Worm (Caenorhabditis elegans) whole organism, young adult: ENCODE measurements around the gene Y43E12A.3.

Experiments
- D2030.7 ChIP-seq: fragments of 200-800 bp; sonication (Bioruptor generic); IDR thresholded peaks from 2 replicates; pipeline ENCODE4 v1.3.6; 2022; ENCODE audit warnings: missing genetic modification reagents, missing genetic modification characterization, missing compliant biosample characterization
- F10E7.11 ChIP-seq: sonication (generic microtip); optimal IDR thresholded peaks from 2 replicates; lab custom pipeline; 2017; ENCODE audit warnings: mild to moderate bottlenecking, missing genetic modification characterization, moderate library complexity, missing compliant biosample characterization
- F33H1.4 ChIP-seq: fragments of 200-800 bp; sonication (Bioruptor generic); IDR thresholded peaks from 2 replicates; pipeline ENCODE4 v1.3.6; 2022; ENCODE audit warnings: missing genetic modification reagents, missing genetic modification characterization, missing compliant biosample characterization
- F37B4.10 ChIP-seq: fragments of 200-800 bp; sonication (Bioruptor generic); IDR thresholded peaks from 2 replicates; pipeline ENCODE4 v1.3.6; 2022; ENCODE audit warnings: missing genetic modification characterization, missing compliant biosample characterization
- F49E8.2 ChIP-seq: sonication (generic microtip); optimal IDR thresholded peaks from 3 replicates; lab custom pipeline; 2017; ENCODE audit warnings: missing genetic modification characterization, mild to moderate bottlenecking, missing compliant biosample characterization, antibody characterized with exemption, moderate library complexity; ENCODE audit not compliant: insufficient read depth
- F57C9.4 ChIP-seq: sonication (generic microtip); optimal IDR thresholded peaks from 2 replicates; lab custom pipeline; 2017; ENCODE audit warnings: mild to moderate bottlenecking, missing genetic modification characterization, missing compliant biosample characterization
- K12H6.12 ChIP-seq: fragments of 200-800 bp; sonication (Bioruptor generic); optimal IDR thresholded peaks from 2 replicates; lab custom pipeline; 2018; ENCODE audit warnings: mild to moderate bottlenecking, missing genetic modification characterization, missing compliant biosample characterization
- T07F8.4 ChIP-seq: sonication (generic microtip); optimal IDR thresholded peaks from 2 replicates; lab custom pipeline; 2016; ENCODE audit warnings: mild to moderate bottlenecking, missing genetic modification characterization, moderate library complexity, missing compliant biosample characterization
- T26A5.8 ChIP-seq: sonication (generic microtip); optimal IDR thresholded peaks from 2 replicates; lab custom pipeline; 2016; ENCODE audit warnings: missing genetic modification characterization, missing compliant biosample characterization
- Y53G8AR.9 ChIP-seq: fragments of 200-800 bp; sonication (Bioruptor generic); conservative IDR thresholded peaks from 2 replicates; pipeline ENCODE4 v1.3.6; 2022; ENCODE audit warnings: missing genetic modification reagents, missing genetic modification characterization, missing compliant biosample characterization
- Y56A3A.18 ChIP-seq: fragments of 200-800 bp; sonication (Bioruptor generic); IDR thresholded peaks from 2 replicates; pipeline ENCODE4 v1.3.6; 2022; ENCODE audit warnings: missing genetic modification reagents, missing genetic modification characterization, missing compliant biosample characterization
- attf-5 ChIP-seq: fragments of 200-800 bp; sonication (Bioruptor generic); optimal IDR thresholded peaks from 2 replicates; lab custom pipeline; 2018; ENCODE audit warnings: mild to moderate bottlenecking, missing genetic modification characterization, missing compliant biosample characterization
- bed-2 ChIP-seq: fragments of 200-800 bp; sonication (Bioruptor generic); IDR thresholded peaks from 2 replicates; pipeline ENCODE4 v1.3.6; 2022; ENCODE audit warnings: missing genetic modification reagents, missing genetic modification characterization, missing compliant biosample characterization
- ccch-3 ChIP-seq: fragments of 200-800 bp; sonication (Bioruptor generic); optimal IDR thresholded peaks from 2 replicates; lab custom pipeline; 2018; ENCODE audit warnings: mild to moderate bottlenecking, missing genetic modification characterization, missing compliant biosample characterization
- cebp-1 ChIP-seq, 2 experiments: fragments of 200-800 bp in 1 of 2; sonication (Bioruptor generic) in 1 of 2; sonication (generic microtip) in 1 of 2; IDR thresholded peaks in 1 of 2; optimal IDR thresholded peaks in 1 of 2; 2 replicates each; pipeline versions ENCODE4 v1.3.6 to Lab custom; 2017 to 2022; ENCODE audit warnings: missing compliant biosample characterization in 2 of 2, missing genetic modification characterization in 2 of 2, mild to moderate bottlenecking in 1 of 2, missing genetic modification reagents in 1 of 2, moderate library complexity in 1 of 2
- cebp-2 ChIP-seq: fragments of 200-800 bp; sonication (Bioruptor generic); IDR thresholded peaks from 2 replicates; pipeline ENCODE4 v1.3.6; 2022; ENCODE audit warnings: missing genetic modification characterization, missing compliant biosample characterization
- ceh-40 ChIP-seq: fragments of 200-800 bp; sonication (Bioruptor generic); IDR thresholded peaks from 2 replicates; pipeline ENCODE4 v1.3.6; 2022; ENCODE audit warnings: missing genetic modification characterization, missing compliant biosample characterization
- ceh-58 ChIP-seq: fragments of 200-800 bp; sonication (Bioruptor generic); IDR thresholded peaks from 2 replicates; pipeline ENCODE4 v1.3.6; 2022; ENCODE audit warnings: missing genetic modification characterization, missing compliant biosample characterization
- ceh-79 ChIP-seq: sonication (generic microtip); optimal IDR thresholded peaks from 2 replicates; lab custom pipeline; 2017; ENCODE audit warnings: mild to moderate bottlenecking, missing genetic modification characterization, missing compliant biosample characterization
- ceh-91 ChIP-seq: fragments of 200-800 bp; sonication (Bioruptor generic); IDR thresholded peaks from 2 replicates; pipeline ENCODE4 v1.3.6; 2022; ENCODE audit warnings: missing genetic modification reagents, missing genetic modification characterization, missing compliant biosample characterization
- die-1 ChIP-seq: sonication (generic microtip); optimal IDR thresholded peaks from 2 replicates; lab custom pipeline; 2016; ENCODE audit warnings: missing genotype, mild to moderate bottlenecking, missing genetic modification characterization, missing compliant biosample characterization
- dox-1 ChIP-seq: fragments of 200-800 bp; sonication (Bioruptor generic); IDR thresholded peaks from 2 replicates; pipeline ENCODE4 v1.3.6; 2022; ENCODE audit warnings: missing genetic modification reagents, missing genetic modification characterization, missing compliant biosample characterization
- dpl-1 ChIP-seq: fragments of 150-350 bp; optimal IDR thresholded peaks from 2 replicates; lab custom pipeline; 2014; ENCODE audit warnings: missing biosample characterization, missing genetic modification reagents, missing genetic modification characterization
- ekl-4 ChIP-seq: fragments of 200-800 bp; sonication (Bioruptor generic); IDR thresholded peaks from 2 replicates; pipeline ENCODE4 v1.3.6; 2022; ENCODE audit warnings: missing genetic modification reagents, missing genetic modification characterization, missing compliant biosample characterization
- hlh-12 ChIP-seq: sonication (generic microtip); optimal IDR thresholded peaks from 2 replicates; lab custom pipeline; 2016; ENCODE audit warnings: missing genetic modification characterization, missing compliant biosample characterization
- hrde-1 ChIP-seq: sonication (generic microtip); optimal IDR thresholded peaks from 2 replicates; lab custom pipeline; 2016; ENCODE audit warnings: missing genetic modification characterization, mild to moderate bottlenecking, missing compliant biosample characterization, moderate library complexity, missing genotype, missing genetic modification reagents, borderline replicate concordance
- hsf-1 ChIP-seq: fragments of 200-800 bp; sonication (Bioruptor generic); IDR thresholded peaks from 2 replicates; pipeline ENCODE4 v1.3.6; 2022; ENCODE audit warnings: missing genetic modification reagents, missing genetic modification characterization, missing compliant biosample characterization
- madf-6 ChIP-seq: fragments of 200-800 bp; sonication (Bioruptor generic); IDR thresholded peaks from 2 replicates; pipeline ENCODE4 v1.3.6; 2022; ENCODE audit warnings: missing genetic modification reagents, missing genetic modification characterization, missing compliant biosample characterization
- madf-8 ChIP-seq: fragments of 200-800 bp; sonication (Bioruptor generic); conservative IDR thresholded peaks from 2 replicates; pipeline ENCODE4 v1.3.6; 2022; ENCODE audit warnings: missing genetic modification reagents, missing genetic modification characterization, missing compliant biosample characterization
- mxl-1 ChIP-seq: sonication (generic microtip); optimal IDR thresholded peaks from 2 replicates; lab custom pipeline; 2016; ENCODE audit warnings: missing genetic modification characterization, missing compliant biosample characterization
- nfya-1 ChIP-seq: sonication (generic microtip); optimal IDR thresholded peaks from 2 replicates; lab custom pipeline; 2017; ENCODE audit warnings: antibody characterized with exemption, missing compliant biosample characterization, missing genetic modification characterization, borderline replicate concordance; ENCODE audit not compliant: insufficient read depth
- nhr-80 ChIP-seq: sonication (generic microtip); optimal IDR thresholded peaks from 2 replicates; lab custom pipeline; 2016; ENCODE audit warnings: missing genetic modification characterization, missing compliant biosample characterization
- rcor-1 ChIP-seq: fragments of 200-800 bp; sonication (Bioruptor generic); IDR thresholded peaks from 2 replicates; pipeline ENCODE4 v1.3.6; 2022; ENCODE audit warnings: missing genetic modification reagents, missing genetic modification characterization, missing compliant biosample characterization
- repo-1 ChIP-seq: sonication (generic microtip); optimal IDR thresholded peaks from 2 replicates; lab custom pipeline; 2017; ENCODE audit warnings: mild to moderate bottlenecking, missing genetic modification characterization, missing compliant biosample characterization
- snpc-1.3 ChIP-seq: sonication (generic microtip); optimal IDR thresholded peaks from 2 replicates; lab custom pipeline; 2017; ENCODE audit warnings: missing genetic modification characterization, mild to moderate bottlenecking, missing compliant biosample characterization, antibody characterized with exemption, moderate library complexity, missing genotype, missing genetic modification reagents; ENCODE audit not compliant: insufficient read depth
- somi-1 ChIP-seq: fragments of 200-800 bp; sonication (Bioruptor generic); optimal IDR thresholded peaks from 2 replicates; lab custom pipeline; 2018; ENCODE audit warnings: mild to moderate bottlenecking, missing genetic modification characterization, missing compliant biosample characterization
- tbx-9 ChIP-seq: sonication (generic microtip); optimal IDR thresholded peaks from 2 replicates; lab custom pipeline; 2016; ENCODE audit warnings: borderline replicate concordance, missing genetic modification characterization, inconsistent platforms, missing compliant biosample characterization
- zim-3 ChIP-seq: sonication (generic microtip); optimal IDR thresholded peaks from 2 replicates; lab custom pipeline; 2017; ENCODE audit warnings: mild to moderate bottlenecking, missing genetic modification characterization, moderate library complexity, missing compliant biosample characterization
- ztf-6 ChIP-seq: fragments of 200-800 bp; sonication (Bioruptor generic); IDR thresholded peaks from 2 replicates; pipeline ENCODE4 v1.3.6; 2022; ENCODE audit warnings: missing genetic modification reagents, missing genetic modification characterization, missing compliant biosample characterization

The Y43E12A.3 gene

ce11 chrIV:10987342-10987945 is at the start of gene Y43E12A.3:
TSS of gene Y43E12A.3 (plus strand) at chrIV:10987895.
- TF ChIP-seq ceh-91 (GFP tag; lab: Robert Waterston, UW) (peak; percentile 34; the same call in 1 of the 2 replicates), madf-8 (GFP tag; lab: Robert Waterston, UW) (peak; percentile 30; the same call in 1 of the 2 replicates), madf-6 (GFP tag; lab: Robert Waterston, UW) (peak; percentile 72), F33H1.4 (GFP tag; lab: Robert Waterston, UW) (peak; percentile 28; the same call in 1 of the 2 replicates), D2030.7 (peak; percentile 24; the same call in 1 of the 2 replicates), rcor-1 (0 out of 2 replicates have a peak, but pooled peaks have one; percentile 5), hsf-1 (GFP tag; lab: Robert Waterston, UW) (0 out of 2 replicates have a peak, but pooled peaks have one; percentile 43), ekl-4 (GFP tag; lab: Robert Waterston, UW) (peak; percentile 60; the same call in 1 of the 2 replicates), Y53G8AR.9 (GFP tag; lab: Robert Waterston, UW) (0 out of 2 replicates have a peak, but pooled peaks have one; percentile 48)

DNA sequence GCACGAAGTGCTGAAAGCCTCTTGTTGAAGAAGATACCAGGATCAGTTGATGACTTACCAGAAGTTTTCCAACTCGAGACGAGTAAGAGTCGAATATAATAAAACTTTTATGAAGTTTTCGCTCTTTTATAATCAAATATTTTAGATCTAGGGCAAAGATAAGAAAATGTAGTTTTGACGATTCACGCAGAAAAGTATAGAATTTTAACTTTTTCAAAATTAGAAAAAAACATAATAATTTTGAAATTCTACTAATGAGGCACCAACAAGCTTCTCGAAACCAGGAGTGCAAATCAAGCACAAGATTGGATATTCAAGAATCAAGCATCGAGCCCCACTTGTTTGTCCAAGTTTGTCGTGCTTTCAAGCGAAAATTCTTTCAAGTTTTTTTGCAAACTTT is 38.9 kb upstream of the Y43E12A.3 start, which contains the start of gene Y69E1A.1:
TSS of gene Y69E1A.1 (minus strand) at position 101 of the 400 bp plus-strand sequence.
- TF ChIP-seq Y56A3A.18: no peak
- no peak for TF ChIP-seq hrde-1
- TF ChIP-seq somi-1: no peak
- no peak for TF ChIP-seq die-1
- TF ChIP-seq F57C9.4: no peak
- no peak for TF ChIP-seq F33H1.4 (GFP tag; lab: Robert Waterston, UW)
- no peak for TF ChIP-seq attf-5
- TF ChIP-seq F49E8.2 (tag; lab: Kevin White, UChicago): no peak

DNA sequence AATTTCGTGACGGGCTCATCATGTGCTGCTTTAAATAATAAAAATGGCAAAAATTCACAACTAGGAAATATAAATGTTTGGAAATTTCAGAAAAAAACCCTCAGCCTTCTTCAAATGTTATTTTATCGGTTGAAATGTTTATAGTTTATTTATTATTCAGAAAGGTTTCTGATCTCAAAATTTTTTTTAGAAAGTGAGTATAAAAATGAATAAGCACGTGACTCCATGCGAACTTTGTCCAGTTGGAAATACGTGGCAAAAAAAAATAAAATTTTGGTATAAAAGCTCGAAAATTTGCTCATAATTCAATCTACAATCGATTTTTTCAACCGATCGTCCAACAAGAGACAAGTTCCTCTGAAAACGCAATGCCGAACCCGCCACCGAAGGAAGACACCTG is 38.2 kb upstream of the Y43E12A.3 start, which contains the start of gene nsph-3.1:
TSS of gene nsph-3.1 (plus strand) at position 301 of the 400 bp plus-strand sequence.
- no peak for TF ChIP-seq bed-2 (GFP tag; lab: Robert Waterston, UW)
- no peak for TF ChIP-seq K12H6.12 (tag; lab: Kevin White, UChicago)
- TF ChIP-seq cebp-1 (GFP tag; IDR thresholded peaks at IDR 0.05; lab: Robert Waterston, UW): no peak
- no peak for TF ChIP-seq cebp-1 (tag; optimal IDR thresholded peaks at IDR 0.05; lab: Kevin White, UChicago)
- TF ChIP-seq snpc-1.3 (tag; lab: Kevin White, UChicago): no peak
- TF ChIP-seq ceh-40 (GFP tag; lab: Robert Waterston, UW): no peak
- TF ChIP-seq cebp-2 (GFP tag; lab: Robert Waterston, UW): no peak
- TF ChIP-seq tbx-9 (tag; lab: Kevin White, UChicago): no peak
- no peak for TF ChIP-seq rcor-1
- no peak for TF ChIP-seq T26A5.8
- no peak for TF ChIP-seq F10E7.11 (tag; lab: Kevin White, UChicago)
- TF ChIP-seq T07F8.4 (tag; lab: Kevin White, UChicago): no peak

ce11 chrIV:10950363-10951214 is 37.1 kb upstream of the Y43E12A.3 start:
- no peak for TF ChIP-seq dox-1 (GFP tag; lab: Robert Waterston, UW)
- no peak for TF ChIP-seq ztf-6 (GFP tag; lab: Robert Waterston, UW)
- TF ChIP-seq mxl-1 (tag; lab: Kevin White, UChicago): no peak
- no peak for TF ChIP-seq dpl-1 (GFP tag; lab: Kevin White, UChicago)
- no peak for TF ChIP-seq hlh-12
- TF ChIP-seq repo-1 (tag; lab: Kevin White, UChicago): no peak
- no peak for TF ChIP-seq ceh-79 (tag; lab: Kevin White, UChicago)
- no peak for TF ChIP-seq nhr-80 (tag; lab: Kevin White, UChicago)
- no peak for TF ChIP-seq F37B4.10 (GFP tag; lab: Robert Waterston, UW)
- TF ChIP-seq ccch-3 (GFP tag; lab: Kevin White, UChicago): no peak
- no peak for TF ChIP-seq ceh-58
- peak; percentile 59 for TF ChIP-seq zim-3
- peak; percentile 54 for TF ChIP-seq nfya-1 (tag; lab: Kevin White, UChicago)
- TF ChIP-seq, all 124 proteins: peak for 2
